Fruit fly (Drosophila melanogaster) whole organism, embryonic: Measurements from ENCODE around the gene Ald2.

Experiments
- B-H2 ChIP-seq: fragments of 200-800 bp; sonication (Bioruptor generic); optimal IDR thresholded peaks from 2 replicates; lab custom pipeline; 2018; ENCODE audit warnings: missing biosample characterization, mild to moderate bottlenecking, missing genetic modification characterization
- Blimp-1 ChIP-seq: fragments of 200-800 bp; sonication (Bioruptor generic); optimal IDR thresholded peaks from 3 replicates; lab custom pipeline; 2018; ENCODE audit warnings: missing biosample characterization, missing genetic modification characterization, mild to moderate bottlenecking, moderate library complexity, missing genetic modification reagents
- CG10209 ChIP-seq: fragments of 200-800 bp; sonication (Bioruptor generic); optimal IDR thresholded peaks from 3 replicates; lab custom pipeline; 2017; ENCODE audit warnings: missing biosample characterization, mild to moderate bottlenecking, missing genetic modification characterization, missing genetic modification reagents
- CG10565 ChIP-seq: fragments of 200-800 bp; sonication (Bioruptor generic); optimal IDR thresholded peaks from 3 replicates; lab custom pipeline; 2016; ENCODE audit warnings: missing biosample characterization, mild to moderate bottlenecking, missing genetic modification characterization
- CG10959 ChIP-seq: fragments of 200-800 bp; sonication (Bioruptor generic); IDR thresholded peaks from 2 replicates; pipeline ENCODE4 v1.3.6; 2022; ENCODE audit warnings: missing biosample characterization, missing genetic modification characterization
- CG11398 ChIP-seq: fragments of 200-800 bp; sonication (Bioruptor generic); optimal IDR thresholded peaks from 2 replicates; lab custom pipeline; 2016; ENCODE audit warnings: missing biosample characterization, missing genetic modification characterization
- CG11456 ChIP-seq: fragments of 200-800 bp; sonication (Bioruptor generic); IDR thresholded peaks from 3 replicates; pipeline ENCODE4 v1.3.6; 2022; ENCODE audit warnings: missing biosample characterization, missing genetic modification characterization
- CG12299 ChIP-seq: fragments of 200-800 bp; sonication (Bioruptor generic); optimal IDR thresholded peaks from 2 replicates; lab custom pipeline; 2018; ENCODE audit warnings: missing biosample characterization, mild to moderate bottlenecking, missing genetic modification characterization
- CG12942 ChIP-seq: fragments of 200-800 bp; sonication (Bioruptor generic); optimal IDR thresholded peaks from 3 replicates; lab custom pipeline; 2016; ENCODE audit warnings: missing biosample characterization, missing genetic modification characterization
- CG13624 ChIP-seq: fragments of 200-800 bp; sonication (Bioruptor generic); optimal IDR thresholded peaks from 2 replicates; lab custom pipeline; 2016; ENCODE audit warnings: missing biosample characterization, missing genetic modification characterization
- CG13894 ChIP-seq: fragments of 200-800 bp; sonication (Bioruptor generic); optimal IDR thresholded peaks from 3 replicates; lab custom pipeline; 2018; ENCODE audit warnings: missing biosample characterization, mild to moderate bottlenecking, missing genetic modification characterization, moderate library complexity
- CG16779 ChIP-seq: fragments of 200-800 bp; sonication (Bioruptor generic); IDR thresholded peaks from 2 replicates; pipeline ENCODE4 v1.3.6; 2022; ENCODE audit warnings: missing biosample characterization, missing genetic modification characterization
- CG2678 ChIP-seq: fragments of 200-800 bp; sonication (Bioruptor generic); optimal IDR thresholded peaks from 3 replicates; lab custom pipeline; 2019; ENCODE audit warnings: missing biosample characterization, mild to moderate bottlenecking, missing genetic modification characterization, moderate library complexity
- CG30020 ChIP-seq: fragments of 200-800 bp; optimal IDR thresholded peaks from 2 replicates; lab custom pipeline; 2019; ENCODE audit warnings: missing biosample characterization, mild to moderate bottlenecking, missing genetic modification characterization, moderate library complexity
- CG31365 ChIP-seq: fragments of 200-800 bp; sonication (Bioruptor generic); optimal IDR thresholded peaks from 2 replicates; lab custom pipeline; 2018; ENCODE audit warnings: missing biosample characterization, mild to moderate bottlenecking, missing genetic modification characterization
- CG32532 ChIP-seq: fragments of 200-800 bp; sonication (Bioruptor generic); IDR thresholded peaks from 2 replicates; pipeline ENCODE4 v1.3.6; 2022; ENCODE audit warnings: missing biosample characterization, missing genetic modification characterization
- CG33557 ChIP-seq: fragments of 200-800 bp; sonication (Bioruptor generic); optimal IDR thresholded peaks from 2 replicates; lab custom pipeline; 2019; ENCODE audit warnings: missing biosample characterization, mild to moderate bottlenecking, missing genetic modification characterization, moderate library complexity
- CG4328 ChIP-seq: fragments of 200-800 bp; sonication (Bioruptor generic); optimal IDR thresholded peaks from 3 replicates; lab custom pipeline; 2017; ENCODE audit warnings: missing biosample characterization, missing genetic modification reagents, missing genetic modification characterization
- CG6854 ChIP-seq: fragments of 200-800 bp; sonication (Bioruptor generic); optimal IDR thresholded peaks from 3 replicates; lab custom pipeline; 2017; ENCODE audit warnings: missing biosample characterization, mild to moderate bottlenecking, missing genetic modification characterization
- CG7745 ChIP-seq: fragments of 200-800 bp; sonication (Bioruptor generic); optimal IDR thresholded peaks from 2 replicates; lab custom pipeline; 2018; ENCODE audit warnings: missing biosample characterization, mild to moderate bottlenecking, missing genetic modification characterization, moderate library complexity
- CG9609 ChIP-seq: fragments of 200-800 bp; sonication (Bioruptor generic); optimal IDR thresholded peaks from 3 replicates; lab custom pipeline; 2016; ENCODE audit warnings: missing biosample characterization, missing genetic modification characterization
- CkIIα-i1 ChIP-seq: fragments of 200-800 bp; sonication (Bioruptor generic); IDR thresholded peaks from 2 replicates; pipeline ENCODE4 v1.3.6; 2022; ENCODE audit warnings: missing biosample characterization, missing genetic modification characterization
- D19B ChIP-seq: fragments of 200-800 bp; sonication (Bioruptor generic); optimal IDR thresholded peaks from 2 replicates; lab custom pipeline; 2017; ENCODE audit warnings: missing biosample characterization, mild to moderate bottlenecking, missing genetic modification characterization
- Dfd ChIP-seq, 2 experiments: fragments of >200 bp; optimal IDR thresholded peaks; 2 replicates each; lab custom pipeline; 2017; ENCODE audit warnings: missing biosample characterization in 2 of 2, missing genetic modification characterization in 2 of 2
- Dll ChIP-seq: fragments of 200-800 bp; sonication (Bioruptor generic); IDR thresholded peaks from 4 replicates; pipeline ENCODE4 v1.3.6; 2022; ENCODE audit warnings: missing biosample characterization, missing genetic modification characterization; ENCODE audit not compliant: partially characterized antibody
- Ets97D ChIP-seq: fragments of 200-800 bp; sonication (Bioruptor generic); optimal IDR thresholded peaks from 3 replicates; lab custom pipeline; 2016; ENCODE audit warnings: missing biosample characterization, missing genetic modification characterization
- HHEX ChIP-seq: fragments of 200-800 bp; sonication (Bioruptor generic); optimal IDR thresholded peaks from 3 replicates; lab custom pipeline; 2017; ENCODE audit warnings: missing biosample characterization, mild to moderate bottlenecking, missing genetic modification characterization, missing genetic modification reagents
- Nf-YC ChIP-seq: fragments of 200-800 bp; optimal IDR thresholded peaks from 3 replicates; lab custom pipeline; 2019; ENCODE audit warnings: missing biosample characterization, mild to moderate bottlenecking, missing genetic modification characterization, moderate library complexity
- NfI ChIP-seq: fragments of 200-800 bp; sonication (Bioruptor generic); optimal IDR thresholded peaks from 3 replicates; lab custom pipeline; 2018; ENCODE audit warnings: missing biosample characterization, mild to moderate bottlenecking, missing genetic modification characterization, moderate library complexity
- PHDP ChIP-seq: fragments of 200-800 bp; sonication (Bioruptor generic); optimal IDR thresholded peaks from 3 replicates; lab custom pipeline; 2018; ENCODE audit warnings: missing biosample characterization, mild to moderate bottlenecking, missing genetic modification characterization, moderate library complexity
- Pdp1 ChIP-seq, 2 experiments: fragments of 200-800 bp; sonication (Bioruptor generic); optimal IDR thresholded peaks; 3 replicates each; lab custom pipeline; 2016; ENCODE audit warnings: missing biosample characterization in 2 of 2, missing genetic modification characterization in 2 of 2, mild to moderate bottlenecking in 1 of 2, moderate library complexity in 1 of 2
- TFAM ChIP-seq: fragments of 200-800 bp; sonication (Bioruptor generic); optimal IDR thresholded peaks from 2 replicates; lab custom pipeline; 2017; ENCODE audit warnings: missing biosample characterization, missing genetic modification characterization, inconsistent platforms
- Xbp1 ChIP-seq: fragments of 200-800 bp; sonication (Bioruptor generic); optimal IDR thresholded peaks from 3 replicates; lab custom pipeline; 2016; ENCODE audit warnings: missing biosample characterization, mild to moderate bottlenecking, missing genetic modification characterization
- amos ChIP-seq: fragments of 200-800 bp; sonication (Bioruptor generic); IDR thresholded peaks from 2 replicates; pipeline ENCODE4 v1.3.6; 2022; ENCODE audit warnings: missing biosample characterization, missing genetic modification characterization; ENCODE audit not compliant: partially characterized antibody
- ara ChIP-seq: fragments of 200-800 bp; sonication (Bioruptor generic); IDR thresholded peaks from 2 replicates; pipeline ENCODE4 v1.3.6; 2022; ENCODE audit warnings: missing biosample characterization, missing genetic modification characterization
- cg ChIP-seq: fragments of 200-800 bp; sonication (Bioruptor generic); optimal IDR thresholded peaks from 3 replicates; lab custom pipeline; 2019; ENCODE audit warnings: missing biosample characterization, mild to moderate bottlenecking, missing genetic modification characterization, moderate library complexity
- croc ChIP-seq: fragments of 200-800 bp; sonication (Bioruptor generic); conservative IDR thresholded peaks from 3 replicates; pipeline ENCODE4 v1.3.6; 2022; ENCODE audit warnings: missing biosample characterization, missing genetic modification characterization
- da ChIP-seq: fragments of 200-800 bp; sonication (Bioruptor generic); optimal IDR thresholded peaks from 2 replicates; lab custom pipeline; 2016; ENCODE audit warnings: missing biosample characterization, missing genetic modification characterization
- dan ChIP-seq: fragments of 200-800 bp; sonication (Bioruptor generic); IDR thresholded peaks from 2 replicates; pipeline ENCODE4 v1.3.6; 2022; ENCODE audit warnings: missing biosample characterization, missing genetic modification characterization
- fd64A ChIP-seq: fragments of 200-800 bp; sonication (Bioruptor generic); optimal IDR thresholded peaks from 3 replicates; lab custom pipeline; 2018; ENCODE audit warnings: missing biosample characterization, mild to moderate bottlenecking, missing genetic modification characterization
- ham ChIP-seq: fragments of 200-800 bp; sonication (Bioruptor generic); IDR thresholded peaks from 2 replicates; pipeline ENCODE4 v1.3.6; 2022; ENCODE audit warnings: missing biosample characterization, missing genetic modification characterization
- ken ChIP-seq: fragments of 200-800 bp; sonication (Bioruptor generic); IDR thresholded peaks from 3 replicates; pipeline ENCODE4 v1.3.6; 2022; ENCODE audit warnings: missing biosample characterization, missing genetic modification characterization
- lbe ChIP-seq: fragments of 200-800 bp; sonication (Bioruptor generic); optimal IDR thresholded peaks from 2 replicates; lab custom pipeline; 2016; ENCODE audit warnings: missing biosample characterization, mild to moderate bottlenecking, missing genetic modification characterization
- nau ChIP-seq: fragments of 200-800 bp; sonication (Bioruptor generic); optimal IDR thresholded peaks from 3 replicates; lab custom pipeline; 2017; ENCODE audit warnings: missing biosample characterization, mild to moderate bottlenecking, missing genetic modification characterization, missing genetic modification reagents
- org-1 ChIP-seq: fragments of 200-800 bp; sonication (Bioruptor generic); optimal IDR thresholded peaks from 2 replicates; lab custom pipeline; 2017; ENCODE audit warnings: missing biosample characterization, missing genetic modification characterization
- otp ChIP-seq: fragments of 200-800 bp; sonication (Bioruptor generic); IDR thresholded peaks from 3 replicates; pipeline ENCODE4, ENCODE4 v1.3.6; 2022; ENCODE audit warnings: missing biosample characterization, missing genetic modification characterization
- pho ChIP-seq: fragments of 200-800 bp; sonication (Bioruptor generic); optimal IDR thresholded peaks from 2 replicates; lab custom pipeline; 2016; ENCODE audit warnings: missing biosample characterization, missing genetic modification characterization
- trem ChIP-seq: fragments of 200-800 bp; optimal IDR thresholded peaks from 3 replicates; lab custom pipeline; 2019; ENCODE audit warnings: missing biosample characterization, mild to moderate bottlenecking, missing genetic modification characterization, moderate library complexity
- zf30C ChIP-seq: fragments of 200-800 bp; sonication (Bioruptor generic); optimal IDR thresholded peaks from 3 replicates; lab custom pipeline; 2018; ENCODE audit warnings: missing biosample characterization, mild to moderate bottlenecking, missing genetic modification characterization

Gene Ald2

dm6 chr3R:26461226-26461805 is 47.4 kb downstream of the Ald2 start, which contains the start of gene CG5455 (continued):
- peak; percentile 57 for TF ChIP-seq CG2678
- 0 out of 2 replicates have a peak, but pooled peaks have one; percentile 32 for TF ChIP-seq CkIIα-i1 (GFP tag; lab: Robert Waterston, UW)
- TF ChIP-seq nau (GFP tag; lab: Kevin White, UChicago) = peak; percentile 67
- TF ChIP-seq CG13894 (tag; lab: Kevin White, UChicago) = peak; percentile 89
- TF ChIP-seq TFAM = no peak
- no peak for TF ChIP-seq CG10565 (GFP tag; lab: Kevin White, UChicago)
- peak; percentile 69 for TF ChIP-seq CG32532 (GFP tag; lab: Robert Waterston, UW)
- TF ChIP-seq B-H2 = peak; percentile 74
- peak; percentile 96 for TF ChIP-seq trem (tag; lab: Kevin White, UChicago)
- peak; percentile 48 for TF ChIP-seq fd64A (GFP tag; lab: Kevin White, UChicago)
- peak; percentile 82 for TF ChIP-seq CG6854 (GFP tag; lab: Kevin White, UChicago)
- peak; percentile 19 for TF ChIP-seq CG10209 (GFP tag; lab: Kevin White, UChicago)
- peak; percentile 65 for TF ChIP-seq PHDP (tag; lab: Kevin White, UChicago)
- TF ChIP-seq Blimp-1 (GFP tag; lab: Kevin White, UChicago) = peak; percentile 16
- 0 out of 2 replicates have a peak, but pooled peaks have one; percentile 19 for TF ChIP-seq ham (GFP tag; lab: Robert Waterston, UW)
- TF ChIP-seq Nf-YC (tag; lab: Kevin White, UChicago) = peak; percentile 47
- TF ChIP-seq CG31365 (tag; lab: Kevin White, UChicago) = peak; percentile 42
- TF ChIP-seq da (GFP tag; lab: Kevin White, UChicago) = no peak
- TF ChIP-seq CG9609 = no peak
- TF ChIP-seq CG30020 = no peak
- peak; percentile 16 for TF ChIP-seq NfI (GFP tag; lab: Kevin White, UChicago)
- TF ChIP-seq CG12299 = peak; percentile 74
- peak; percentile 79 for TF ChIP-seq CG16779 (GFP tag; lab: Robert Waterston, UW)
- TF ChIP-seq org-1 (GFP tag; lab: Kevin White, UChicago) = peak; percentile 12
- TF ChIP-seq CG11456 (GFP tag; lab: Robert Waterston, UW) = peak; percentile 70; the same call in 2 of the 3 replicates
- TF ChIP-seq Pdp1 (GFP tag; optimal IDR thresholded peaks at IDR 0.05; lab: Kevin White, UChicago) = peak in 1 of 2 experiments; percentile 87
- peak; percentile 91 for TF ChIP-seq cg (GFP tag; lab: Kevin White, UChicago)
- TF ChIP-seq Dfd (GFP tag; optimal IDR thresholded peaks at IDR 0.05; lab: Kevin White, UChicago) = no peak
- TF ChIP-seq zf30C (GFP tag; lab: Kevin White, UChicago) = no peak
- no peak for TF ChIP-seq lbe (GFP tag; lab: Kevin White, UChicago)
- TF ChIP-seq Dll (GFP tag; lab: Robert Waterston, UW) = no peak
- TF ChIP-seq CG7745 = no peak
- TF ChIP-seq croc (GFP tag; lab: Robert Waterston, UW) = no peak
- TF ChIP-seq Ets97D (GFP tag; lab: Kevin White, UChicago) = no peak
- TF ChIP-seq CG4328 = peak; percentile 14
- peak; percentile 58; the same call in 1 of the 3 replicates for TF ChIP-seq otp
- no peak for TF ChIP-seq D19B (GFP tag; lab: Kevin White, UChicago)
- TF ChIP-seq CG11398 (GFP tag; lab: Kevin White, UChicago) = no peak
- no peak for TF ChIP-seq CG13624 (GFP tag; lab: Kevin White, UChicago)
- TF ChIP-seq ara (GFP tag; lab: Robert Waterston, UW) = no peak
- no peak for TF ChIP-seq ken (GFP tag; lab: Robert Waterston, UW)
- peak; percentile 65 for TF ChIP-seq pho (GFP tag; lab: Kevin White, UChicago)
- no peak for TF ChIP-seq CG10959 (GFP tag; lab: Robert Waterston, UW)
- TF ChIP-seq HHEX = peak; percentile 75
- no peak for TF ChIP-seq CG12942 (GFP tag; lab: Kevin White, UChicago)
- no peak for TF ChIP-seq Xbp1 (GFP tag; lab: Kevin White, UChicago)
- TF ChIP-seq dan (GFP tag; lab: Robert Waterston, UW) = no peak
- no peak for TF ChIP-seq CG33557
- TF ChIP-seq amos (GFP tag; lab: Robert Waterston, UW) = peak; percentile 49; the same call in 1 of the 2 replicates
